Worm (Caenorhabditis elegans) whole organism, L4 larva: ENCODE results near the gene gcy-14.

ENCODE experiments used
- F10B5.3 ChIP-seq: sonication (generic microtip); optimal IDR thresholded peaks from 2 replicates; lab custom pipeline; 2016; ENCODE audit warnings: mild to moderate bottlenecking, missing genetic modification characterization, missing compliant biosample characterization
- F26F4.8 ChIP-seq: fragments of 200-800 bp; sonication (Bioruptor generic); conservative IDR thresholded peaks from 2 replicates; pipeline ENCODE4 v1.3.6; 2022; ENCODE audit warnings: missing genetic modification characterization, missing compliant biosample characterization
- F37D6.2 ChIP-seq: sonication (generic microtip); optimal IDR thresholded peaks from 2 replicates; lab custom pipeline; 2016; ENCODE audit warnings: mild to moderate bottlenecking, missing genetic modification characterization, missing compliant biosample characterization
- T20F7.1 ChIP-seq: fragments of 200-800 bp; sonication (Bioruptor generic); optimal IDR thresholded peaks from 2 replicates; lab custom pipeline; 2018; ENCODE audit warnings: mild to moderate bottlenecking, missing genetic modification characterization, missing compliant biosample characterization
- Y105C5A.15 ChIP-seq: fragments of 200-800 bp; sonication (Bioruptor generic); IDR thresholded peaks from 2 replicates; pipeline ENCODE4 v1.3.6; 2022; ENCODE audit warnings: missing genetic modification characterization, missing compliant biosample characterization
- Y5F2A.4 ChIP-seq: fragments of 200-800 bp; sonication (Bioruptor generic); optimal IDR thresholded peaks from 2 replicates; lab custom pipeline; 2018; ENCODE audit warnings: mild to moderate bottlenecking, missing genetic modification characterization, missing compliant biosample characterization
- ZK546.5 ChIP-seq, 2 experiments: sonication (generic microtip); optimal IDR thresholded peaks; 2 replicates each; lab custom pipeline; 2017; ENCODE audit warnings: missing biosample characterization in 2 of 2, missing genetic modification characterization in 2 of 2
- ama-1 ChIP-seq: fragments of 150-350 bp; optimal IDR thresholded peaks from 2 replicates; lab custom pipeline; 2014; ENCODE audit warnings: inconsistent platforms, mixed read lengths
- attf-4 ChIP-seq: sonication (generic microtip); optimal IDR thresholded peaks from 3 replicates; lab custom pipeline; 2017; ENCODE audit warnings: missing biosample characterization, missing genetic modification characterization
- ceh-32 ChIP-seq: sonication (generic microtip); optimal IDR thresholded peaks from 2 replicates; lab custom pipeline; 2016; ENCODE audit warnings: mild to moderate bottlenecking, missing genetic modification characterization, missing compliant biosample characterization; ENCODE audit not compliant: poor library complexity
- ceh-44 ChIP-seq: fragments of 200-800 bp; sonication (Bioruptor generic); IDR thresholded peaks from 2 replicates; pipeline ENCODE4 v1.3.6; 2022; ENCODE audit warnings: missing genetic modification reagents, missing genetic modification characterization, missing compliant biosample characterization
- ceh-62 ChIP-seq: sonication (generic microtip); optimal IDR thresholded peaks from 2 replicates; lab custom pipeline; 2017; ENCODE audit warnings: missing biosample characterization, missing genetic modification characterization
- ces-1 ChIP-seq: fragments of 150-350 bp; sonication (generic microtip); optimal IDR thresholded peaks from 4 replicates; lab custom pipeline; 2014; ENCODE audit warnings: missing biosample characterization, missing genetic modification reagents, missing genetic modification characterization
- cey-2 ChIP-seq: sonication (generic microtip); optimal IDR thresholded peaks from 3 replicates; lab custom pipeline; 2017; ENCODE audit warnings: missing genetic modification characterization, mild to moderate bottlenecking, missing compliant biosample characterization, antibody characterized with exemption, borderline replicate concordance; ENCODE audit not compliant: insufficient read depth
- daf-12 ChIP-seq: fragments of 150-350 bp; optimal IDR thresholded peaks from 2 replicates; lab custom pipeline; 2014; ENCODE audit warnings: missing biosample characterization, missing genetic modification reagents, missing genetic modification characterization
- daf-16 ChIP-seq, 3 experiments: sonication (generic microtip); optimal IDR thresholded peaks; 2 replicates each; lab custom pipeline; 2016 to 2017; ENCODE audit warnings: missing genetic modification characterization in 3 of 3, missing genetic modification reagents in 3 of 3, mild to moderate bottlenecking in 2 of 3, missing compliant biosample characterization in 2 of 3, missing biosample characterization in 1 of 3, moderate library complexity in 1 of 3
- daf-8 ChIP-seq: fragments of 200-800 bp; sonication (Bioruptor generic); IDR thresholded peaks from 2 replicates; pipeline ENCODE4 v1.3.6; 2022; ENCODE audit warnings: missing genetic modification characterization, missing compliant biosample characterization
- dmd-8 ChIP-seq: fragments of 200-800 bp; sonication (Bioruptor generic); IDR thresholded peaks from 2 replicates; pipeline ENCODE4 v1.3.6; 2022; ENCODE audit warnings: missing genetic modification characterization, missing compliant biosample characterization
- dmd-9 ChIP-seq: fragments of 200-800 bp; sonication (Bioruptor generic); IDR thresholded peaks from 2 replicates; pipeline ENCODE4 v1.3.6; 2022; ENCODE audit warnings: missing genetic modification reagents, missing genetic modification characterization, missing compliant biosample characterization
- duxl-1 ChIP-seq: sonication (generic microtip); optimal IDR thresholded peaks from 2 replicates; lab custom pipeline; 2016; ENCODE audit warnings: mild to moderate bottlenecking, missing genetic modification characterization, moderate library complexity, missing compliant biosample characterization; ENCODE audit not compliant: poor library complexity
- dve-1 ChIP-seq: sonication (generic microtip); optimal IDR thresholded peaks from 2 replicates; lab custom pipeline; 2017; ENCODE audit warnings: antibody characterized with exemption, mild to moderate bottlenecking, missing genetic modification characterization, missing compliant biosample characterization; ENCODE audit not compliant: insufficient read depth
- fkh-10 ChIP-seq: fragments of 150-350 bp; optimal IDR thresholded peaks from 2 replicates; lab custom pipeline; 2014; ENCODE audit warnings: missing biosample characterization, missing genetic modification reagents, missing genetic modification characterization
- fos-1 ChIP-seq: fragments of 150-350 bp; optimal IDR thresholded peaks from 2 replicates; lab custom pipeline; 2014; ENCODE audit warnings: missing biosample characterization, missing genetic modification characterization
- hlh-11 ChIP-seq: fragments of 200-800 bp; sonication (Bioruptor generic); optimal IDR thresholded peaks from 2 replicates; lab custom pipeline; 2018; ENCODE audit warnings: mild to moderate bottlenecking, missing genetic modification characterization, missing compliant biosample characterization
- hlh-30 ChIP-seq: sonication (generic microtip); optimal IDR thresholded peaks from 2 replicates; lab custom pipeline; 2017; ENCODE audit warnings: antibody characterized with exemption, mild to moderate bottlenecking, missing genetic modification characterization, missing compliant biosample characterization; ENCODE audit not compliant: insufficient read depth
- jun-1 ChIP-seq: fragments of 150-350 bp; optimal IDR thresholded peaks from 2 replicates; lab custom pipeline; 2014; ENCODE audit warnings: missing biosample characterization, missing genetic modification reagents, missing genetic modification characterization
- lin-1 ChIP-seq: fragments of 200-800 bp; sonication (Bioruptor generic); IDR thresholded peaks from 2 replicates; pipeline ENCODE4 v1.3.6; 2022; ENCODE audit warnings: missing genetic modification reagents, missing genetic modification characterization, missing compliant biosample characterization
- lin-29 ChIP-seq: fragments of 200-800 bp; sonication (Bioruptor generic); IDR thresholded peaks from 2 replicates; pipeline ENCODE4 v1.3.6; 2022; ENCODE audit warnings: missing genetic modification reagents, missing genetic modification characterization, missing compliant biosample characterization
- lin-38 ChIP-seq: fragments of 200-800 bp; sonication (Bioruptor generic); IDR thresholded peaks from 2 replicates; pipeline ENCODE4 v1.3.6; 2022; ENCODE audit warnings: missing genetic modification reagents, missing genetic modification characterization, missing compliant biosample characterization
- lsy-2 ChIP-seq, 2 experiments: fragments of 150-350 bp in 1 of 2; sonication (generic microtip) in 1 of 2; optimal IDR thresholded peaks; 2 replicates each; lab custom pipeline; 2014 to 2017; ENCODE audit warnings: missing biosample characterization in 2 of 2, missing genetic modification characterization in 2 of 2
- madf-9 ChIP-seq: fragments of 200-800 bp; sonication (Bioruptor generic); conservative IDR thresholded peaks from 2 replicates; pipeline ENCODE4 v1.3.6; 2022; ENCODE audit warnings: missing genetic modification reagents, missing genetic modification characterization, missing compliant biosample characterization
- mdt-29 ChIP-seq: fragments of 200-800 bp; sonication (Bioruptor generic); IDR thresholded peaks from 2 replicates; pipeline ENCODE4 v1.3.6; 2022; ENCODE audit warnings: missing genetic modification reagents, missing genetic modification characterization, missing compliant biosample characterization
- mes-2 ChIP-seq: sonication (generic microtip); optimal IDR thresholded peaks from 2 replicates; lab custom pipeline; 2016; ENCODE audit warnings: missing genotype, mild to moderate bottlenecking, missing genetic modification characterization, missing compliant biosample characterization; ENCODE audit not compliant: poor library complexity, severe bottlenecking
- nhr-111 ChIP-seq: fragments of 200-800 bp; sonication (Bioruptor generic); optimal IDR thresholded peaks from 2 replicates; lab custom pipeline; 2018; ENCODE audit warnings: mild to moderate bottlenecking, missing genetic modification characterization, missing compliant biosample characterization
- nhr-41 ChIP-seq: fragments of 200-800 bp; sonication (Bioruptor generic); IDR thresholded peaks from 2 replicates; pipeline ENCODE4 v1.3.6; 2022; ENCODE audit warnings: missing genetic modification reagents, missing genetic modification characterization, missing compliant biosample characterization
- nhr-48 ChIP-seq: sonication (generic microtip); optimal IDR thresholded peaks from 2 replicates; lab custom pipeline; 2016; ENCODE audit warnings: mild to moderate bottlenecking, missing genetic modification characterization, missing compliant biosample characterization
- nhr-6 ChIP-seq: fragments of 150-350 bp; optimal IDR thresholded peaks from 2 replicates; lab custom pipeline; 2014; ENCODE audit warnings: missing biosample characterization, missing genetic modification characterization
- nhr-77 ChIP-seq: fragments of 150-350 bp; optimal IDR thresholded peaks from 2 replicates; lab custom pipeline; 2014; ENCODE audit warnings: missing biosample characterization, missing genetic modification characterization
- php-3 ChIP-seq: fragments of 200-800 bp; sonication (Bioruptor generic); IDR thresholded peaks from 2 replicates; pipeline ENCODE4 v1.3.6; 2022; ENCODE audit warnings: missing genetic modification reagents, missing genetic modification characterization, missing compliant biosample characterization
- pqm-1 ChIP-seq: sonication (generic microtip); optimal IDR thresholded peaks from 2 replicates; lab custom pipeline; 2017; ENCODE audit warnings: missing biosample characterization, missing genetic modification characterization
- rbr-2 ChIP-seq: sonication (generic microtip); optimal IDR thresholded peaks from 2 replicates; lab custom pipeline; 2016; ENCODE audit warnings: missing genotype, missing genetic modification characterization, missing compliant biosample characterization
- saeg-2 ChIP-seq: fragments of 200-800 bp; sonication (Bioruptor generic); IDR thresholded peaks from 2 replicates; pipeline ENCODE4 v1.3.6; 2022; ENCODE audit warnings: missing genetic modification reagents, missing genetic modification characterization, missing compliant biosample characterization
- tra-1 ChIP-seq: fragments of 200-800 bp; sonication (Bioruptor generic); IDR thresholded peaks from 2 replicates; pipeline ENCODE4 v1.3.6; 2022; ENCODE audit warnings: missing genetic modification reagents, missing genetic modification characterization, missing compliant biosample characterization
- unc-39 ChIP-seq: sonication (generic microtip); optimal IDR thresholded peaks from 2 replicates; lab custom pipeline; 2017; ENCODE audit warnings: missing biosample characterization, missing genetic modification characterization
- unc-62 ChIP-seq, 3 experiments: fragments of 150-350 bp in 1 of 3; sonication (generic microtip); optimal IDR thresholded peaks in 2 of 3; peaks in 1 of 3; 1 replicate in 1 of 3; 2 replicates in 2 of 3; lab custom pipeline; 2014 to 2017; ENCODE audit warnings: missing biosample characterization in 3 of 3, missing genetic modification characterization in 3 of 3, missing genetic modification reagents in 3 of 3, missing genotype in 1 of 3
- ztf-11 ChIP-seq: fragments of 150-350 bp; optimal IDR thresholded peaks from 2 replicates; lab custom pipeline; 2014; ENCODE audit warnings: missing biosample characterization, missing genetic modification characterization
- ztf-7 ChIP-seq: fragments of 150-350 bp; optimal IDR thresholded peaks from 2 replicates; lab custom pipeline; 2014; ENCODE audit warnings: missing biosample characterization, missing genetic modification characterization

Gene gcy-14

DNA sequence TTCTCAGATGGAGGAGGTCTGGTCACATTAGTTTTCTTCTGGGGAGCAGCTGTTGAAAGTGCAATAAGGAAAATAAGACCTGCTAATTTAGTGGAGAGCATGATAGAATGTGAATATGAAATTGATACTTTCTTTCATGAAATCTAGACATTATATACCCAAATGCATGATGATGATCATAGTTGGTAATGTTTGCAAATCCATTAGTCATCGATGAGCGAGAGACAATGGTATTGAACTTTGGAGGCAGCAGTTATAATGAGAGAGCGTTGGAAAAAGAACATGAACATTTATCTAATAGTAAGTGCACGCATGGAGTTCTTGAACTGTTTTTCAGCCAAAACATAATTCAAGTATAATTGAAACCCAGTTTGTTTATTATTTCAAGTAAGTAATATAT, 29.6 kb upstream of the gcy-14 start, which contains the start of gene H12D21.6:
H12D21.6 (minus strand) TSS at position 101 of the 400 bp plus-strand sequence.
- TF ChIP-seq nhr-6 (tag; lab: Kevin White, UChicago) = peak; percentile 9
- no peak for TF ChIP-seq hlh-30 (tag; lab: Kevin White, UChicago)
- TF ChIP-seq, all 104 proteins: peak for 1

DNA sequence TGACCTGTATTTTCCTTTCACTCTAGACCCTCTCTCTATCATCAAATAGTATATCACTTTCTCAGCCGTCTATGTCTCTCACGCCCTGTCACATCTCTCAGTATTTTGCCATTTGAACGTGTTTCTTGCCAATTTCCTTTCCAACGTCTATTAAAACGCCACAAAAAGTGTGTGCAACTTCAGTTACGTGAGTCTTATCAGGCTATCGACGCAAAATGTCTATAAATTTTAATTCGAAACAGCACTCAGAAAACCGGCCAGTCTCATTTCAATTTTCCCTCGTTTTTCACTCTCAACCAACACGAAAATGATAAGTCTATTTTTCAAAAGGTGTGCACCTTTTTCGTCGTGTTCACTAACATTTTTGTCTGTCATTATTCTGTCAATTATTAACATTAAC, 27.5 kb upstream of the gcy-14 start, which contains the start of gene mpst-3:
mpst-3 (plus strand) TSS at position 91 of the 400 bp plus-strand sequence.
- no peak for TF ChIP-seq lin-1 (GFP tag; lab: Robert Waterston, UW)
- TF ChIP-seq ceh-32 = no peak
- no peak for TF ChIP-seq attf-4
- no peak for TF ChIP-seq cey-2 (tag; lab: Kevin White, UChicago)
- TF ChIP-seq lin-38 (GFP tag; lab: Robert Waterston, UW) = no peak
- no peak for TF ChIP-seq rbr-2 (tag; lab: Kevin White, UChicago)
- TF ChIP-seq ZK546.5 (tag; optimal IDR thresholded peaks at IDR 0.05; lab: Kevin White, UChicago) = no peak
- TF ChIP-seq php-3 (GFP tag; lab: Robert Waterston, UW) = peak; percentile 87
- no peak for TF ChIP-seq ztf-7 (tag; lab: Kevin White, UChicago)
- TF ChIP-seq ztf-11 (tag; lab: Kevin White, UChicago) = no peak
- no peak for TF ChIP-seq F26F4.8 (GFP tag; lab: Robert Waterston, UW)
- TF ChIP-seq nhr-41 (GFP tag; lab: Robert Waterston, UW) = no peak
- TF ChIP-seq hlh-11 (tag; lab: Kevin White, UChicago) = peak; percentile 79
- no peak for TF ChIP-seq ceh-62
- no peak for TF ChIP-seq lsy-2 (tag; optimal IDR thresholded peaks at IDR 0.05; lab: Kevin White, UChicago)
- no peak for TF ChIP-seq Y5F2A.4 (GFP tag; lab: Kevin White, UChicago)
- TF ChIP-seq ces-1 (GFP tag; lab: Kevin White, UChicago) = no peak
- TF ChIP-seq saeg-2 (GFP tag; lab: Robert Waterston, UW) = no peak
- peak; percentile 20 for TF ChIP-seq hlh-30 (tag; lab: Kevin White, UChicago)
- no peak for TF ChIP-seq unc-62 (GFP tag; optimal IDR thresholded peaks at IDR 0.05 in 1 of 2; lab: Kevin White, UChicago)
- no peak for TF ChIP-seq unc-62 (tag; optimal IDR thresholded peaks at IDR 0.05; lab: Kevin White, UChicago)
- no peak for TF ChIP-seq mdt-29
- peak; percentile 22 for TF ChIP-seq nhr-77 (tag; lab: Kevin White, UChicago)
- no peak for TF ChIP-seq daf-16 (GFP tag; optimal IDR thresholded peaks at IDR 0.05; lab: Kevin White, UChicago)
- peak; percentile 83 for TF ChIP-seq daf-16 (tag; optimal IDR thresholded peaks at IDR 0.05; lab: Kevin White, UChicago)
- no peak for TF ChIP-seq dmd-8 (GFP tag; lab: Robert Waterston, UW)
- peak; percentile 39 for TF ChIP-seq mes-2 (tag; lab: Kevin White, UChicago)
- no peak for TF ChIP-seq ama-1 (lab: Kevin White, UChicago)
- no peak for TF ChIP-seq fkh-10 (GFP tag; lab: Kevin White, UChicago)
- no peak for TF ChIP-seq jun-1 (tag; lab: Kevin White, UChicago)
- no peak for TF ChIP-seq unc-39 (tag; lab: Kevin White, UChicago)
- peak; percentile 86 for TF ChIP-seq pqm-1 (tag; lab: Kevin White, UChicago)
- no peak for TF ChIP-seq daf-12 (tag; lab: Kevin White, UChicago)
- no peak for TF ChIP-seq daf-8
- TF ChIP-seq tra-1 (GFP tag; lab: Robert Waterston, UW) = no peak
- no peak for TF ChIP-seq ceh-44 (GFP tag; lab: Robert Waterston, UW)
- TF ChIP-seq F10B5.3 = no peak
- no peak for TF ChIP-seq T20F7.1 (GFP tag; lab: Kevin White, UChicago)
- no peak for TF ChIP-seq lin-29 (GFP tag; lab: Robert Waterston, UW)
- TF ChIP-seq F37D6.2 (tag; lab: Kevin White, UChicago) = no peak
- TF ChIP-seq nhr-48 (tag; lab: Kevin White, UChicago) = peak; percentile 47
- peak; percentile 33 for TF ChIP-seq dve-1 (tag; lab: Kevin White, UChicago)
- no peak for TF ChIP-seq duxl-1 (tag; lab: Kevin White, UChicago)
- no peak for TF ChIP-seq dmd-9
- no peak for TF ChIP-seq nhr-111 (GFP tag; lab: Kevin White, UChicago)
- no peak for TF ChIP-seq madf-9 (GFP tag; lab: Robert Waterston, UW)
- TF ChIP-seq Y105C5A.15 = no peak
- TF ChIP-seq fos-1 = no peak
